Worm (Caenorhabditis elegans) whole organism, young adult: ENCODE data around the gene srh-2.

Source experiments
- B0035.1 ChIP-seq: sonication (generic microtip); optimal IDR thresholded peaks from 2 replicates; lab custom pipeline; 2016; ENCODE audit warnings: missing genetic modification characterization, mild to moderate bottlenecking, missing compliant biosample characterization, missing genotype, missing genetic modification reagents
- B0336.3 ChIP-seq: fragments of 200-800 bp; sonication (Bioruptor generic); IDR thresholded peaks from 2 replicates; pipeline ENCODE4 v1.3.6; 2022; ENCODE audit warnings: missing genetic modification characterization, missing compliant biosample characterization
- C06A6.2 ChIP-seq: fragments of 200-800 bp; sonication (Bioruptor generic); conservative IDR thresholded peaks from 2 replicates; pipeline ENCODE4 v1.3.6; 2022; ENCODE audit warnings: missing genetic modification characterization, missing compliant biosample characterization
- F55B11.4 ChIP-seq: sonication (generic microtip); optimal IDR thresholded peaks from 2 replicates; lab custom pipeline; 2016; ENCODE audit warnings: missing compliant biosample characterization, missing genetic modification characterization, borderline replicate concordance; ENCODE audit not compliant: insufficient read depth
- F57C9.4 ChIP-seq: sonication (generic microtip); optimal IDR thresholded peaks from 2 replicates; lab custom pipeline; 2017; ENCODE audit warnings: mild to moderate bottlenecking, missing genetic modification characterization, missing compliant biosample characterization
- K12H6.12 ChIP-seq: fragments of 200-800 bp; sonication (Bioruptor generic); optimal IDR thresholded peaks from 2 replicates; lab custom pipeline; 2018; ENCODE audit warnings: mild to moderate bottlenecking, missing genetic modification characterization, missing compliant biosample characterization
- Y53F4B.3 ChIP-seq: fragments of 200-800 bp; sonication (Bioruptor generic); IDR thresholded peaks from 2 replicates; pipeline ENCODE4 v1.3.6; 2022; ENCODE audit warnings: missing genetic modification reagents, missing genetic modification characterization, missing compliant biosample characterization
- Y53G8AR.9 ChIP-seq: fragments of 200-800 bp; sonication (Bioruptor generic); conservative IDR thresholded peaks from 2 replicates; pipeline ENCODE4 v1.3.6; 2022; ENCODE audit warnings: missing genetic modification reagents, missing genetic modification characterization, missing compliant biosample characterization
- Y56A3A.18 ChIP-seq: fragments of 200-800 bp; sonication (Bioruptor generic); IDR thresholded peaks from 2 replicates; pipeline ENCODE4 v1.3.6; 2022; ENCODE audit warnings: missing genetic modification reagents, missing genetic modification characterization, missing compliant biosample characterization
- Y67H2A.10 ChIP-seq: fragments of 200-800 bp; sonication (Bioruptor generic); conservative IDR thresholded peaks from 2 replicates; pipeline ENCODE4 v1.3.6; 2022; ENCODE audit warnings: missing genetic modification reagents, missing genetic modification characterization, missing compliant biosample characterization
- Y95B8A.8 ChIP-seq: fragments of 200-800 bp; sonication (Bioruptor generic); IDR thresholded peaks from 2 replicates; pipeline ENCODE4 v1.3.6; 2022; ENCODE audit warnings: missing genetic modification reagents, missing genetic modification characterization, missing compliant biosample characterization
- ZK185.1 ChIP-seq: sonication (generic microtip); optimal IDR thresholded peaks from 2 replicates; lab custom pipeline; 2016; ENCODE audit warnings: mild to moderate bottlenecking, missing genetic modification characterization, missing compliant biosample characterization; ENCODE audit not compliant: poor library complexity, severe bottlenecking
- akir-1 ChIP-seq: fragments of 200-800 bp; sonication (Bioruptor generic); optimal IDR thresholded peaks from 2 replicates; lab custom pipeline; 2018; ENCODE audit warnings: mild to moderate bottlenecking, missing genetic modification characterization, moderate library complexity, missing compliant biosample characterization
- ama-1 ChIP-seq, 3 experiments: fragments of 150-350 bp in 1 of 3; sonication (generic microtip) in 2 of 3; optimal IDR thresholded peaks; 2 replicates each; lab custom pipeline; 2014 to 2018; ENCODE audit warnings: missing biosample characterization in 2 of 3, missing genetic modification characterization in 2 of 3, missing genetic modification reagents in 2 of 3
- attf-5 ChIP-seq: fragments of 200-800 bp; sonication (Bioruptor generic); optimal IDR thresholded peaks from 2 replicates; lab custom pipeline; 2018; ENCODE audit warnings: mild to moderate bottlenecking, missing genetic modification characterization, missing compliant biosample characterization
- bed-1 ChIP-seq: fragments of 200-800 bp; sonication (Bioruptor generic); IDR thresholded peaks from 2 replicates; pipeline ENCODE4 v1.3.6; 2022; ENCODE audit warnings: missing genetic modification reagents, missing genetic modification characterization, missing compliant biosample characterization
- bed-2 ChIP-seq: fragments of 200-800 bp; sonication (Bioruptor generic); IDR thresholded peaks from 2 replicates; pipeline ENCODE4 v1.3.6; 2022; ENCODE audit warnings: missing genetic modification reagents, missing genetic modification characterization, missing compliant biosample characterization
- cebp-1 ChIP-seq, 2 experiments: fragments of 200-800 bp in 1 of 2; sonication (Bioruptor generic) in 1 of 2; sonication (generic microtip) in 1 of 2; IDR thresholded peaks in 1 of 2; optimal IDR thresholded peaks in 1 of 2; 2 replicates each; pipeline versions ENCODE4 v1.3.6 to Lab custom; 2017 to 2022; ENCODE audit warnings: missing compliant biosample characterization in 2 of 2, missing genetic modification characterization in 2 of 2, mild to moderate bottlenecking in 1 of 2, missing genetic modification reagents in 1 of 2, moderate library complexity in 1 of 2
- chd-7 ChIP-seq: sonication (generic microtip); optimal IDR thresholded peaks from 2 replicates; lab custom pipeline; 2016; ENCODE audit warnings: mild to moderate bottlenecking, missing genetic modification characterization, moderate library complexity, missing compliant biosample characterization
- dox-1 ChIP-seq: fragments of 200-800 bp; sonication (Bioruptor generic); IDR thresholded peaks from 2 replicates; pipeline ENCODE4 v1.3.6; 2022; ENCODE audit warnings: missing genetic modification reagents, missing genetic modification characterization, missing compliant biosample characterization
- dpff-1 ChIP-seq: sonication (generic microtip); optimal IDR thresholded peaks from 2 replicates; lab custom pipeline; 2017; ENCODE audit warnings: mild to moderate bottlenecking, missing genetic modification characterization, missing compliant biosample characterization
- dpl-1 ChIP-seq: fragments of 150-350 bp; optimal IDR thresholded peaks from 2 replicates; lab custom pipeline; 2014; ENCODE audit warnings: missing biosample characterization, missing genetic modification reagents, missing genetic modification characterization
- ekl-4 ChIP-seq: fragments of 200-800 bp; sonication (Bioruptor generic); IDR thresholded peaks from 2 replicates; pipeline ENCODE4 v1.3.6; 2022; ENCODE audit warnings: missing genetic modification reagents, missing genetic modification characterization, missing compliant biosample characterization
- hlh-12 ChIP-seq: sonication (generic microtip); optimal IDR thresholded peaks from 2 replicates; lab custom pipeline; 2016; ENCODE audit warnings: missing genetic modification characterization, missing compliant biosample characterization
- let-526 ChIP-seq: fragments of 200-800 bp; sonication (Bioruptor generic); IDR thresholded peaks from 2 replicates; pipeline ENCODE4 v1.3.6; 2022; ENCODE audit warnings: missing genetic modification reagents, missing genetic modification characterization, missing compliant biosample characterization
- let-607 ChIP-seq, 2 experiments: fragments of 200-800 bp in 1 of 2; sonication (Bioruptor generic) in 1 of 2; sonication (generic microtip) in 1 of 2; optimal IDR thresholded peaks; 2 replicates each; lab custom pipeline; 2016 to 2018; ENCODE audit warnings: mild to moderate bottlenecking in 2 of 2, missing compliant biosample characterization in 2 of 2, missing genetic modification characterization in 2 of 2, moderate library complexity in 2 of 2, missing genotype in 1 of 2
- lin-40 ChIP-seq: sonication (generic microtip); optimal IDR thresholded peaks from 2 replicates; lab custom pipeline; 2016; ENCODE audit warnings: missing genetic modification characterization, mild to moderate bottlenecking, missing compliant biosample characterization, missing genotype, missing genetic modification reagents
- madf-6 ChIP-seq: fragments of 200-800 bp; sonication (Bioruptor generic); IDR thresholded peaks from 2 replicates; pipeline ENCODE4 v1.3.6; 2022; ENCODE audit warnings: missing genetic modification reagents, missing genetic modification characterization, missing compliant biosample characterization
- nfya-2 ChIP-seq: fragments of 200-800 bp; sonication (Bioruptor generic); IDR thresholded peaks from 2 replicates; pipeline ENCODE4 v1.3.6; 2022; ENCODE audit warnings: missing genetic modification reagents, missing genetic modification characterization, missing compliant biosample characterization
- nhr-120 ChIP-seq: fragments of 200-800 bp; sonication (Bioruptor generic); IDR thresholded peaks from 2 replicates; pipeline ENCODE4 v1.3.6; 2022; ENCODE audit warnings: missing genetic modification characterization, missing compliant biosample characterization
- nhr-80 ChIP-seq: sonication (generic microtip); optimal IDR thresholded peaks from 2 replicates; lab custom pipeline; 2016; ENCODE audit warnings: missing genetic modification characterization, missing compliant biosample characterization
- nhr-90 ChIP-seq: sonication (generic microtip); optimal IDR thresholded peaks from 2 replicates; lab custom pipeline; 2016; ENCODE audit warnings: missing genotype, mild to moderate bottlenecking, missing genetic modification characterization, missing compliant biosample characterization
- rcor-1 ChIP-seq: fragments of 200-800 bp; sonication (Bioruptor generic); IDR thresholded peaks from 2 replicates; pipeline ENCODE4 v1.3.6; 2022; ENCODE audit warnings: missing genetic modification reagents, missing genetic modification characterization, missing compliant biosample characterization
- repo-1 ChIP-seq: sonication (generic microtip); optimal IDR thresholded peaks from 2 replicates; lab custom pipeline; 2017; ENCODE audit warnings: mild to moderate bottlenecking, missing genetic modification characterization, missing compliant biosample characterization
- snpc-1.1 ChIP-seq: sonication (generic microtip); optimal IDR thresholded peaks from 2 replicates; lab custom pipeline; 2017; ENCODE audit warnings: missing genetic modification characterization, mild to moderate bottlenecking, missing compliant biosample characterization, antibody characterized with exemption, moderate library complexity, missing genotype, missing genetic modification reagents; ENCODE audit not compliant: insufficient read depth
- somi-1 ChIP-seq: fragments of 200-800 bp; sonication (Bioruptor generic); optimal IDR thresholded peaks from 2 replicates; lab custom pipeline; 2018; ENCODE audit warnings: mild to moderate bottlenecking, missing genetic modification characterization, missing compliant biosample characterization
- tlf-1 ChIP-seq: fragments of 200-800 bp; sonication (Bioruptor generic); optimal IDR thresholded peaks from 2 replicates; lab custom pipeline; 2018; ENCODE audit warnings: mild to moderate bottlenecking, missing genetic modification characterization, missing compliant biosample characterization
- ztf-18 ChIP-seq: sonication (generic microtip); optimal IDR thresholded peaks from 2 replicates; lab custom pipeline; 2016; ENCODE audit warnings: missing genotype, mild to moderate bottlenecking, missing genetic modification characterization, missing compliant biosample characterization
- ztf-22 ChIP-seq: fragments of 200-800 bp; sonication (Bioruptor generic); optimal IDR thresholded peaks from 2 replicates; lab custom pipeline; 2018; ENCODE audit warnings: mild to moderate bottlenecking, missing genetic modification characterization, moderate library complexity, missing compliant biosample characterization
- ztf-25 ChIP-seq: fragments of 200-800 bp; sonication (Bioruptor generic); IDR thresholded peaks from 2 replicates; pipeline ENCODE4 v1.3.6; 2022; ENCODE audit warnings: missing genetic modification reagents, missing genetic modification characterization, missing compliant biosample characterization
- ztf-26 ChIP-seq: sonication (generic microtip); optimal IDR thresholded peaks from 2 replicates; lab custom pipeline; 2017; ENCODE audit warnings: missing genetic modification characterization, missing compliant biosample characterization
- ztf-28 ChIP-seq: fragments of 200-800 bp; sonication (Bioruptor generic); IDR thresholded peaks from 2 replicates; pipeline ENCODE4 v1.3.6; 2022; ENCODE audit warnings: missing genetic modification reagents, missing genetic modification characterization, missing compliant biosample characterization

The srh-2 gene

DNA sequence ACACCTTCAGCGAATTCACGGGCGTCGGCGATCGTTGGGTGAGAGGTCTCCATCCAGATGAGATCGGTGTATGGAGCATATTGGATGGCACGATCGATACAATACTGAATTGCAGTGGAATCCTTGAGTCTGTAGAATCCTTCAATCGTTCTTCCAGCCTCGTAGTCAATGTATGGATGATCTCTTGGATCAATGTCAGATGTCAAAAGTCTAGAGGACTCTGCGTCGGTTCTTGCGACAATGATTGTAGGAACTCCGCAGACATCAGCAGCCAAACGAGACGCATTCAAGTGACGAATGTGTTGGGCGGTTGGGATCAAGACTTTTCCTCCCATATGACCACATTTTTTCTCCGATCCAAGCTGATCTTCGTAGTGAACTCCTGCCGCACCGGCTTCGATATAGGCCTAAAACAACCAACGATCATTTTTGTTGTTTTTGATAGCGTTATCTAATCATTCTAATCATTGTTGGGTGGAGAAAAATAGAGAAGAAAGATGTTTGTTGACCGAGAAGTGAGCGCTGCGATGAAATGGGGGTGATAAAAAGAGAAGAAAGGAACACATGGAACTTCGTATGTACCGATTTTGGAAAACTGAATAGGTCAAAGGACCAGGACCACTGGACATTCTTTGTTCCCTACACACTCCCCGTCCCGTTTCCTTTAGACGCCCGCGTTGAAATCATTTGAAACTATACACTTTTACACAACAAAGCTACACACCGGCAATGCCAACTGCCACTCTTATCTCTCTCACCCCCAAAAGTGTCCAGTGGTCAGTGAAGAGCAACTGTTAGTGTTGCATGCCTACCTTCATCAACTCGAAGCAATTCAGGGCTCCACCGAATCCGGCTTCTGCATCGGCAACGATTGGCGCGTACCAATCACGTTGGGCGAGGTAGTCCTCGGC lies 1.3 kb upstream of the srh-2 start (continued):
- no peak for TF ChIP-seq dpl-1 (GFP tag; lab: Kevin White, UChicago)
- TF ChIP-seq nfya-2 = no peak
- TF ChIP-seq akir-1 = no peak
- no peak for TF ChIP-seq ztf-25 (GFP tag; lab: Robert Waterston, UW)
- TF ChIP-seq C06A6.2 (GFP tag; lab: Robert Waterston, UW) = no peak
- peak; percentile 35; the same call in 1 of the 2 replicates for TF ChIP-seq Y53G8AR.9 (GFP tag; lab: Robert Waterston, UW)
- no peak for TF ChIP-seq madf-6 (GFP tag; lab: Robert Waterston, UW)
- TF ChIP-seq Y53F4B.3 (GFP tag; lab: Robert Waterston, UW) = no peak
- no peak for TF ChIP-seq ztf-26
- TF ChIP-seq nhr-120 (GFP tag; lab: Robert Waterston, UW) = 0 out of 2 replicates have a peak, but pooled peaks have one; percentile 56
- TF ChIP-seq hlh-12 (tag; lab: Kevin White, UChicago) = no peak
- TF ChIP-seq ztf-28 = 0 out of 2 replicates have a peak, but pooled peaks have one; percentile 10
- no peak for TF ChIP-seq bed-1 (GFP tag; lab: Robert Waterston, UW)
- no peak for TF ChIP-seq dpff-1 (tag; lab: Kevin White, UChicago)
- no peak for TF ChIP-seq nhr-90 (tag; lab: Kevin White, UChicago)
- TF ChIP-seq let-607 (tag; optimal IDR thresholded peaks at IDR 0.05; lab: Kevin White, UChicago) = peak; percentile 0 to 33
- TF ChIP-seq bed-2 (GFP tag; lab: Robert Waterston, UW) = no peak
- TF ChIP-seq Y56A3A.18 (GFP tag; lab: Robert Waterston, UW) = peak; percentile 41; the same call in 1 of the 2 replicates
- TF ChIP-seq B0035.1 (tag; lab: Kevin White, UChicago) = no peak
- TF ChIP-seq dox-1 = no peak
- no peak for TF ChIP-seq ztf-18 (tag; lab: Kevin White, UChicago)
- peak; percentile 29 for TF ChIP-seq nhr-80 (tag; lab: Kevin White, UChicago)
- TF ChIP-seq rcor-1 (GFP tag; lab: Robert Waterston, UW) = no peak

DNA sequence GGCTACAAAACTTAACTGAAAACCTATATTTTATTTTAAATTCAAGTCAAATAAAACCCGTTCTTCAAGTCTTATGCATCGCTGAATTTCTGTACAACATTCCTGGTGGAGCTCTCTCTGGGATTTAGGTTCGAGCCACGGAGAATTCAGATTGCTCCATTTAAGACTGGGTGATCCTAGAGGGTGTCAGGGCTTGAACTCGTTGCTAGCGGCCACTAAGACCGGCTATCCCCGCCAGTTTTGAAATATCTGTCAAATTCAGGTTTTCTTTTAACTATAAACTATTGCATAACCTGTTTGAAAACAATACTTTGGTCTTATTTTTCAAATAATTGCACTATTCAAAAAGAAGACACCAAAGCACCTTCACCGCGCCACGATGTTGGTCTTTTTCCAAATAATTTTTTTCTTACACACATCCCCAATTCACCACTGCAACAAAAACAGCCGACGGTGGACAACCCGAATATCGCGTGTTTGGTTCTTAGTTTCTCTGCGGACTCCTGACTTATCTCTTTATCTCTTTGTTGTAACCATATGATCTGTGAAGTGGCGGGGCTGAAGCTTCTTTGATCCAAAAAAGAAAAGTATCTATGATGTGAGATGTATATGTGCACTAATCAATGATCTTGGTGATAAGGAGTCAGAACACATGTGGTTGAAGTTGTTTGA lies 857 bp downstream of the srh-2 start:
- TF ChIP-seq cebp-1 (GFP tag; IDR thresholded peaks at IDR 0.05; lab: Robert Waterston, UW) = no peak
- TF ChIP-seq cebp-1 (tag; optimal IDR thresholded peaks at IDR 0.05; lab: Kevin White, UChicago) = peak; percentile 44
- TF ChIP-seq nfya-2 = no peak
- TF ChIP-seq nhr-80 (tag; lab: Kevin White, UChicago) = peak; percentile 23
- peak; percentile 16 for TF ChIP-seq ztf-26
- TF ChIP-seq F57C9.4 (tag; lab: Kevin White, UChicago) = peak; percentile 8
- peak; percentile 29 for TF ChIP-seq ZK185.1 (tag; lab: Kevin White, UChicago)
- TF ChIP-seq somi-1 (GFP tag; lab: Kevin White, UChicago) = peak; percentile 67
- TF ChIP-seq K12H6.12 = peak; percentile 32
- TF ChIP-seq F55B11.4 (tag; lab: Kevin White, UChicago) = no peak
- peak; percentile 66 for TF ChIP-seq B0336.3
- TF ChIP-seq Y67H2A.10 (GFP tag; lab: Robert Waterston, UW) = no peak
- TF ChIP-seq chd-7 (tag; lab: Kevin White, UChicago) = peak; percentile 54
- TF ChIP-seq tlf-1 = peak; percentile 54
- peak; percentile 40; the same call in 1 of the 2 replicates for TF ChIP-seq let-526 (GFP tag; lab: Robert Waterston, UW)
- peak; percentile 42 for TF ChIP-seq ztf-22
- 0 out of 2 replicates have a peak, but pooled peaks have one; percentile 27 for TF ChIP-seq Y95B8A.8 (GFP tag; lab: Robert Waterston, UW)
- peak; percentile 22 for TF ChIP-seq attf-5 (GFP tag; lab: Kevin White, UChicago)
- TF ChIP-seq lin-40 (tag; lab: Kevin White, UChicago) = peak; percentile 24
- TF ChIP-seq repo-1 (tag; lab: Kevin White, UChicago) = peak; percentile 64
- peak in 1 of 2 experiments; percentile 18 for TF ChIP-seq let-607 (tag; optimal IDR thresholded peaks at IDR 0.05; lab: Kevin White, UChicago)
- no peak for TF ChIP-seq ekl-4 (GFP tag; lab: Robert Waterston, UW)
- peak; percentile 85 for TF ChIP-seq ama-1 (optimal IDR thresholded peaks at IDR 0.05; lab: Kevin White, UChicago)
- no peak for TF ChIP-seq ama-1 (GFP tag; optimal IDR thresholded peaks at IDR 0.05; lab: Kevin White, UChicago)
- no peak for TF ChIP-seq snpc-1.1
